Worm (Caenorhabditis elegans): ENCODE measurements around the gene spot-1.

The spot-1 gene

ce11 chrIII:7271083-7271482, 6.0 kb downstream of the spot-1 start:
- TF ChIP-seq unc-62 (GFP tag; optimal IDR thresholded peaks at IDR 0.05) (no peak), lsy-12 (tag; optimal IDR thresholded peaks at IDR 0.05) (no peak), pha-4 (tag; optimal IDR thresholded peaks at IDR 0.05) (peak; percentile 12), egl-5 (tag; optimal IDR thresholded peaks at IDR 0.05) (no peak), elt-2 (tag; optimal IDR thresholded peaks at IDR 0.05) (peak; percentile 51), elt-3 (tag; optimal IDR thresholded peaks at IDR 0.05) (no peak), nhr-23 (tag; optimal IDR thresholded peaks at IDR 0.05) (peak; percentile 42)

ce11 chrIII:7263028-7263427, 14.0 kb downstream of the spot-1 start:
- TF ChIP-seq skn-1 (tag; optimal IDR thresholded peaks at IDR 0.05) (no peak), elt-1 (tag; optimal IDR thresholded peaks at IDR 0.05) (no peak), unc-39 (tag; optimal IDR thresholded peaks at IDR 0.05) (no peak), fkh-10 (GFP tag; optimal IDR thresholded peaks at IDR 0.05) (no peak), nhr-12 (tag; optimal IDR thresholded peaks at IDR 0.05) (no peak), unc-62 (GFP tag; optimal IDR thresholded peaks at IDR 0.05) (no peak), jun-1 (tag; optimal IDR thresholded peaks at IDR 0.05) (no peak), lsy-12 (tag; optimal IDR thresholded peaks at IDR 0.05) (no peak), sea-2 (GFP tag; optimal IDR thresholded peaks at IDR 0.05) (no peak), egl-5 (tag; optimal IDR thresholded peaks at IDR 0.05) (no peak), nhr-67 (tag; optimal IDR thresholded peaks at IDR 0.05) (no peak), ZK546.5 (tag; optimal IDR thresholded peaks at IDR 0.05) (no peak), hmg-11 (tag; optimal IDR thresholded peaks at IDR 0.05) (no peak), ceh-28 (tag; optimal IDR thresholded peaks at IDR 0.05) (no peak)

ce11 chrIII:7262592-7262991, 14.5 kb downstream of the spot-1 start:
- no peak for TF ChIP-seq nfya-1 (tag; optimal IDR thresholded peaks at IDR 0.05; ENCODE audit: insufficient read depth)
- TF ChIP-seq lsy-12 (tag; optimal IDR thresholded peaks at IDR 0.05), result no peak
- TF ChIP-seq fkh-10 (GFP tag; optimal IDR thresholded peaks at IDR 0.05), result peak; percentile 72
- no peak for TF ChIP-seq hmg-11 (tag; optimal IDR thresholded peaks at IDR 0.05)
- no peak for TF ChIP-seq sea-2 (GFP tag; optimal IDR thresholded peaks at IDR 0.05)
- no peak for TF ChIP-seq nhr-77 (tag; optimal IDR thresholded peaks at IDR 0.05)

- TF ChIP-seq nhr-67 (tag; optimal IDR thresholded peaks at IDR 0.05) (no peak), fkh-10 (GFP tag; optimal IDR thresholded peaks at IDR 0.05) (peak; percentile 93), zag-1 (tag; optimal IDR thresholded peaks at IDR 0.05) (no peak)
These were observed 18.1 kb downstream of the spot-1 start, which contains the start of gene B0361.4 for ce11 chrIII:7258931-7259330. Gene B0361.4 (plus strand): TSS chrIII:7258991.

ce11 chrIII:7253669-7254068, 23.4 kb downstream of the spot-1 start:
- TF ChIP-seq daf-12 (tag; optimal IDR thresholded peaks at IDR 0.05) (no peak), nfya-1 (tag; optimal IDR thresholded peaks at IDR 0.05; ENCODE audit: insufficient read depth) (peak; percentile 16), lsy-12 (tag; optimal IDR thresholded peaks at IDR 0.05) (no peak), ceh-16 (tag; optimal IDR thresholded peaks at IDR 0.05) (no peak), fkh-10 (GFP tag; optimal IDR thresholded peaks at IDR 0.05) (peak; percentile 71), lin-15B (tag; optimal IDR thresholded peaks at IDR 0.05) (no peak)

ce11 chrIII:7247740-7248139, 29.3 kb downstream of the spot-1 start, which contains the start of gene zmp-6:
Gene zmp-6 (minus strand): TSS chrIII:7247840.
- TF ChIP-seq eor-1 (tag; optimal IDR thresholded peaks at IDR 0.05) (no peak), elt-1 (tag; optimal IDR thresholded peaks at IDR 0.05) (no peak), nhr-11 (tag; optimal IDR thresholded peaks at IDR 0.05) (no peak), lsy-12 (tag; optimal IDR thresholded peaks at IDR 0.05) (no peak), ztf-11 (tag; optimal IDR thresholded peaks at IDR 0.05) (no peak), ZK546.5 (tag; optimal IDR thresholded peaks at IDR 0.05) (no peak), pha-4 (tag; optimal IDR thresholded peaks at IDR 0.05) (no peak), aly-2 (tag; optimal IDR thresholded peaks at IDR 0.05) (no peak), zag-1 (tag; optimal IDR thresholded peaks at IDR 0.05) (no peak), lin-15B (tag; optimal IDR thresholded peaks at IDR 0.05) (no peak), jun-1 (tag; optimal IDR thresholded peaks at IDR 0.05) (no peak), fos-1 (tag; optimal IDR thresholded peaks at IDR 0.05) (no peak), mdl-1 (tag; optimal IDR thresholded peaks at IDR 0.05) (no peak), nhr-23 (tag; optimal IDR thresholded peaks at IDR 0.05) (no peak), snpc-4 (tag; optimal IDR thresholded peaks at IDR 0.05) (no peak), ztf-4 (tag; optimal IDR thresholded peaks at IDR 0.05) (no peak)

All from whole organism, L3 larva.